Worm (Caenorhabditis elegans): Measurements from ENCODE around the gene peb-1.

DNA sequence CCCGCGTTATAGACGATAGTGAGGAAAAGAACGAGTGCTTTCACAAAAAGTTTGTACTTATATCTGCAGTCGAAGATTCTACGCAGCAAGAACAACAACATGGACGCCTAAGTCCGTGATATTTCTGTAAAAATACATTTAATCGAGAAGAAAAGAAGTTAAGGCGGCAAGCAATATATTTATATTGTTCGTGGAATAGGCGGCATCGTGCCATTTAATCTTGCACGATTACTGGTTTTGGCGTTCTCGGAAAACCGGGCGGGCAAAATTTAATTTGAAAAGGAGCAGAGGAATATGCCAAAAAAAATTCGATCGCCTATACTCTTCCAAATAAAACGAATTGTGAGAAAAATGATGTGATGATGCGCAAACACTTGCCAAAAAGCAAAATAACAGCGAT lies 36.1 kb downstream of the peb-1 start, which contains the start of gene AH9.1:
- no peak for TF ChIP-seq ama-1 (optimal IDR thresholded peaks at IDR 0.05)
- TF ChIP-seq ztf-4 (tag; optimal IDR thresholded peaks at IDR 0.05): no peak
